Fruit fly (Drosophila melanogaster) whole organism, embryonic: ENCODE measurements around the gene Vps2.

Source experiments
- Abd-B ChIP-seq: fragments of 200-800 bp; sonication (Bioruptor generic); optimal IDR thresholded peaks from 2 replicates; lab custom pipeline; 2018; ENCODE audit warnings: missing biosample characterization, mild to moderate bottlenecking, missing genetic modification characterization, moderate library complexity
- CG10267 ChIP-seq: fragments of 200-800 bp; sonication (Bioruptor generic); optimal IDR thresholded peaks from 2 replicates; lab custom pipeline; 2018; ENCODE audit warnings: missing biosample characterization, mild to moderate bottlenecking, missing genetic modification characterization, moderate library complexity
- CG10431 ChIP-seq: fragments of 200-800 bp; sonication (Bioruptor generic); optimal IDR thresholded peaks from 3 replicates; lab custom pipeline; 2018; ENCODE audit warnings: missing biosample characterization, mild to moderate bottlenecking, missing genetic modification characterization
- CG10654 ChIP-seq: fragments of 200-800 bp; sonication (Bioruptor generic); optimal IDR thresholded peaks from 2 replicates; lab custom pipeline; 2016; ENCODE audit warnings: missing biosample characterization, missing genetic modification characterization
- CG11560 ChIP-seq: fragments of 200-800 bp; sonication (Bioruptor generic); IDR thresholded peaks from 3 replicates; pipeline ENCODE4 v1.3.6; 2022; ENCODE audit warnings: missing biosample characterization, missing genetic modification characterization
- CG12299 ChIP-seq: fragments of 200-800 bp; sonication (Bioruptor generic); optimal IDR thresholded peaks from 2 replicates; lab custom pipeline; 2018; ENCODE audit warnings: missing biosample characterization, mild to moderate bottlenecking, missing genetic modification characterization
- CG12744 ChIP-seq: fragments of 200-800 bp; sonication (Bioruptor generic); optimal IDR thresholded peaks from 2 replicates; lab custom pipeline; 2016; ENCODE audit warnings: missing biosample characterization, missing genetic modification characterization
- CG14014 ChIP-seq: fragments of 200-800 bp; sonication (Bioruptor generic); IDR thresholded peaks from 2 replicates; pipeline ENCODE4 v1.3.6; 2022; ENCODE audit warnings: missing biosample characterization, missing genetic modification characterization
- CG15011 ChIP-seq: fragments of 200-800 bp; sonication (Bioruptor generic); optimal IDR thresholded peaks from 3 replicates; lab custom pipeline; 2018; ENCODE audit warnings: missing biosample characterization, mild to moderate bottlenecking, missing genetic modification characterization
- CG17328 ChIP-seq: fragments of 200-800 bp; sonication (Bioruptor generic); IDR thresholded peaks from 2 replicates; pipeline ENCODE4 v1.3.6; 2022; ENCODE audit warnings: missing biosample characterization, missing genetic modification characterization
- CG18262 ChIP-seq: fragments of 200-800 bp; optimal IDR thresholded peaks from 3 replicates; lab custom pipeline; 2019; ENCODE audit warnings: missing biosample characterization, mild to moderate bottlenecking, missing genetic modification characterization, moderate library complexity
- CG2199 ChIP-seq: fragments of 200-800 bp; sonication (Bioruptor generic); IDR thresholded peaks from 3 replicates; pipeline ENCODE4 v1.3.6; 2022; ENCODE audit warnings: missing biosample characterization, missing genetic modification characterization
- CG2875 ChIP-seq: fragments of 200-800 bp; sonication (Bioruptor generic); optimal IDR thresholded peaks from 2 replicates; lab custom pipeline; 2017; ENCODE audit warnings: missing biosample characterization, mild to moderate bottlenecking, missing genetic modification characterization, missing genetic modification reagents
- CG3838 ChIP-seq: fragments of 200-800 bp; sonication (Bioruptor generic); optimal IDR thresholded peaks from 3 replicates; lab custom pipeline; 2016; ENCODE audit warnings: missing biosample characterization, missing genetic modification characterization
- CG4282 ChIP-seq: fragments of 200-800 bp; sonication (Bioruptor generic); optimal IDR thresholded peaks from 2 replicates; lab custom pipeline; 2016; ENCODE audit warnings: missing biosample characterization, missing genetic modification characterization
- CG4424 ChIP-seq: fragments of 200-800 bp; sonication (Bioruptor generic); optimal IDR thresholded peaks from 3 replicates; lab custom pipeline; 2016; ENCODE audit warnings: missing biosample characterization, missing genetic modification characterization
- CG6175 ChIP-seq: fragments of 200-800 bp; sonication (Bioruptor generic); IDR thresholded peaks from 3 replicates; pipeline ENCODE4 v1.3.6; 2022; ENCODE audit warnings: missing biosample characterization, missing genetic modification characterization
- CG6813 ChIP-seq: fragments of 200-800 bp; sonication (Bioruptor generic); optimal IDR thresholded peaks from 2 replicates; lab custom pipeline; 2017; ENCODE audit warnings: missing biosample characterization, missing genetic modification characterization, mild to moderate bottlenecking, moderate library complexity, missing genetic modification reagents
- CG9215 ChIP-seq: fragments of 200-800 bp; sonication (Bioruptor generic); IDR thresholded peaks from 2 replicates; pipeline ENCODE4 v1.3.6; 2022; ENCODE audit warnings: missing biosample characterization, missing genetic modification characterization
- CG9437 ChIP-seq: fragments of 200-800 bp; sonication (Bioruptor generic); optimal IDR thresholded peaks from 2 replicates; lab custom pipeline; 2018; ENCODE audit warnings: missing biosample characterization, mild to moderate bottlenecking, missing genetic modification characterization
- CG9727 ChIP-seq: fragments of 200-800 bp; sonication (Bioruptor generic); optimal IDR thresholded peaks from 3 replicates; lab custom pipeline; 2017; ENCODE audit warnings: missing biosample characterization, mild to moderate bottlenecking, missing genetic modification characterization
- Eip74EF ChIP-seq, 2 experiments: fragments of 200-800 bp in 1 of 2; fragments of >200 bp in 1 of 2; sonication (Bioruptor generic) in 1 of 2; optimal IDR thresholded peaks; 2 replicates each; lab custom pipeline; 2017 to 2019; ENCODE audit warnings: missing biosample characterization in 2 of 2, missing genetic modification characterization in 2 of 2, mild to moderate bottlenecking in 1 of 2, moderate library complexity in 1 of 2
- Fer2 ChIP-seq: fragments of 200-800 bp; sonication (Bioruptor generic); optimal IDR thresholded peaks from 2 replicates; lab custom pipeline; 2018; ENCODE audit warnings: missing biosample characterization, mild to moderate bottlenecking, missing genetic modification characterization, moderate library complexity
- H2.0 ChIP-seq: fragments of 200-800 bp; sonication (Bioruptor generic); IDR thresholded peaks from 2 replicates; pipeline ENCODE4 v1.3.6; 2022; ENCODE audit warnings: missing biosample characterization, missing genetic modification characterization
- HLHmδ ChIP-seq: fragments of 200-800 bp; sonication (Bioruptor generic); optimal IDR thresholded peaks from 2 replicates; lab custom pipeline; 2018; ENCODE audit warnings: missing biosample characterization, mild to moderate bottlenecking, missing genetic modification characterization, moderate library complexity
- Hr3 ChIP-seq: fragments of 200-800 bp; sonication (Bioruptor generic); optimal IDR thresholded peaks from 3 replicates; lab custom pipeline; 2016; ENCODE audit warnings: missing biosample characterization, missing genetic modification characterization
- Hr39 ChIP-seq: fragments of >200 bp; optimal IDR thresholded peaks from 2 replicates; lab custom pipeline; 2017
- MBD-R2 ChIP-seq: fragments of 200-800 bp; sonication (Bioruptor generic); IDR thresholded peaks from 2 replicates; pipeline ENCODE4 v1.3.6; 2022; ENCODE audit warnings: missing biosample characterization, missing genetic modification characterization
- Mrtf ChIP-seq: fragments of 200-800 bp; sonication (Bioruptor generic); IDR thresholded peaks from 3 replicates; pipeline ENCODE4 v1.3.6; 2022; ENCODE audit warnings: missing biosample characterization, missing genetic modification characterization
- NC2α ChIP-seq: fragments of 200-800 bp; sonication (Bioruptor generic); optimal IDR thresholded peaks from 2 replicates; lab custom pipeline; 2016; ENCODE audit warnings: missing biosample characterization, missing genetic modification characterization
- Nf-YC ChIP-seq: fragments of 200-800 bp; optimal IDR thresholded peaks from 3 replicates; lab custom pipeline; 2019; ENCODE audit warnings: missing biosample characterization, mild to moderate bottlenecking, missing genetic modification characterization, moderate library complexity
- NfI ChIP-seq: fragments of 200-800 bp; sonication (Bioruptor generic); optimal IDR thresholded peaks from 3 replicates; lab custom pipeline; 2018; ENCODE audit warnings: missing biosample characterization, mild to moderate bottlenecking, missing genetic modification characterization, moderate library complexity
- Oaz ChIP-seq: fragments of 200-800 bp; sonication (Bioruptor generic); IDR thresholded peaks from 2 replicates; pipeline ENCODE4 v1.3.6; 2022; ENCODE audit warnings: missing biosample characterization, missing genetic modification characterization
- Oli ChIP-seq: fragments of 200-800 bp; sonication (Bioruptor generic); optimal IDR thresholded peaks from 2 replicates; lab custom pipeline; 2018; ENCODE audit warnings: missing biosample characterization, mild to moderate bottlenecking, missing genetic modification characterization, moderate library complexity
- Trl ChIP-seq, 3 experiments: fragments of >200 bp in 2 of 3; fragments of 200-800 bp in 1 of 3; sonication (Bioruptor generic) in 1 of 3; optimal IDR thresholded peaks; 2 replicates in 1 of 3; 3 replicates in 2 of 3; lab custom pipeline; 2016 to 2017; ENCODE audit warnings: missing biosample characterization in 1 of 3, missing genetic modification characterization in 1 of 3
- ara ChIP-seq: fragments of 200-800 bp; sonication (Bioruptor generic); IDR thresholded peaks from 2 replicates; pipeline ENCODE4 v1.3.6; 2022; ENCODE audit warnings: missing biosample characterization, missing genetic modification characterization
- bab2 ChIP-seq: fragments of 200-800 bp; sonication (Bioruptor generic); optimal IDR thresholded peaks from 2 replicates; lab custom pipeline; 2016; ENCODE audit warnings: missing biosample characterization, missing genetic modification characterization
- cad ChIP-seq: fragments of >200 bp; optimal IDR thresholded peaks from 2 replicates; lab custom pipeline; 2017; ENCODE audit warnings: missing biosample characterization, missing genetic modification characterization
- esg ChIP-seq: fragments of 200-800 bp; sonication (Bioruptor generic); conservative IDR thresholded peaks from 2 replicates; pipeline ENCODE4 v1.3.6; 2022; ENCODE audit warnings: missing biosample characterization, missing genetic modification characterization
- gro ChIP-seq: fragments of 200-800 bp; sonication (Bioruptor generic); optimal IDR thresholded peaks from 2 replicates; lab custom pipeline; 2016; ENCODE audit warnings: missing biosample characterization, missing genetic modification characterization
- hbn ChIP-seq: fragments of 200-800 bp; sonication (Bioruptor generic); IDR thresholded peaks from 2 replicates; pipeline ENCODE4 v1.3.6; 2022; ENCODE audit warnings: missing biosample characterization, missing genetic modification characterization; ENCODE audit not compliant: partially characterized antibody
- nerfin-1 ChIP-seq: fragments of 200-800 bp; sonication (Bioruptor generic); optimal IDR thresholded peaks from 3 replicates; lab custom pipeline; 2019; ENCODE audit warnings: missing biosample characterization, mild to moderate bottlenecking, missing genetic modification characterization, moderate library complexity
- pros ChIP-seq: fragments of 200-800 bp; sonication (Bioruptor generic); optimal IDR thresholded peaks from 3 replicates; lab custom pipeline; 2019; ENCODE audit warnings: missing biosample characterization, mild to moderate bottlenecking, missing genetic modification characterization, moderate library complexity
- repo ChIP-seq: fragments of 200-800 bp; sonication (Bioruptor generic); optimal IDR thresholded peaks from 2 replicates; lab custom pipeline; 2016; ENCODE audit warnings: missing biosample characterization, missing genetic modification characterization
- rib ChIP-seq: fragments of 200-800 bp; sonication (Bioruptor generic); IDR thresholded peaks from 2 replicates; pipeline ENCODE4 v1.3.6; 2022; ENCODE audit warnings: missing biosample characterization, missing genetic modification characterization
- scrt ChIP-seq: fragments of 200-800 bp; sonication (Bioruptor generic); optimal IDR thresholded peaks from 2 replicates; lab custom pipeline; 2018; ENCODE audit warnings: missing biosample characterization, mild to moderate bottlenecking, missing genetic modification characterization, moderate library complexity
- sob ChIP-seq: fragments of 200-800 bp; sonication (Bioruptor generic); IDR thresholded peaks from 2 replicates; pipeline ENCODE4 v1.3.6; 2022; ENCODE audit warnings: missing biosample characterization, missing genetic modification characterization
- tgo ChIP-seq: fragments of 200-800 bp; sonication (Bioruptor generic); IDR thresholded peaks from 3 replicates; pipeline ENCODE4 v1.3.6; 2022; ENCODE audit warnings: missing biosample characterization, missing genetic modification characterization
- unpg ChIP-seq: fragments of 200-800 bp; sonication (Bioruptor generic); optimal IDR thresholded peaks from 3 replicates; lab custom pipeline; 2018; ENCODE audit warnings: missing biosample characterization, mild to moderate bottlenecking, missing genetic modification characterization, moderate library complexity

The Vps2 gene

DNA sequence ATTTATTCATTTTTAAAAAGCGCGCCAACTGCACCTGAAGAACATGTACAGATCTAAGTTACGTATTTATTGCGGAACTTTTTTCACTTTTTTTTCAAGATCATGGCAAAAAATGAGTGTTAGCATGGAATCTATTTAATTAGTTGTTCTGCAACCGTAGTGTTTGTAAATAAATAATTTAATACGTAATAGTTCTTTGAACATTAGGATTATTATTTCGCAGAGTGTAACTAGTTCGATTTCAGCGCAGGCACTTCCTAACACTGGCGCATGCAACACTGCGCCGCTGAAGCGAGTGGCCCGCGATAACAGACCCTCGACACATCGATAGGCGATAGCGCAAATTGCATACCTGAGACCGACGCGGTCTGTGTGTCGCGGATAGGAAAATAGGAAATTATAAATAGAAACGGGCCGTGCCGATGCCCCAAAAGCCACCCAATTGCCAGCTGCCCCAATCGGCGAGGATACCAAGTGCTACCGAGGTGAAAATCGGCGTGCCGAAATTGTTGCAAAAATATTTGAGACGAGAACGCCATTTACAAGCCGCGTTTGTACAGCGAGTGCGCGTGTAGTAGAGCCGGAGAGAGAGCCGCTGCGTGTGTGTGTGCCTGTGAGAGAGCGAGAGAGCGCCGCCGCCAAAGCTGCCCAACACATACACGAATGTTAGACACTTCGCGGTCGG, 11.1 kb upstream of the Vps2 start, which contains the start of gene gro (continued):
- peak; percentile 65; the same call in 2 of the 3 replicates for TF ChIP-seq CG11560
- TF ChIP-seq cad (GFP tag; lab: Kevin White, UChicago), result no peak
- peak; percentile 67 for TF ChIP-seq MBD-R2 (GFP tag; lab: Robert Waterston, UW)
- peak; percentile 53 for TF ChIP-seq Oaz (GFP tag; lab: Robert Waterston, UW)
- peak; percentile 63 for TF ChIP-seq CG9215 (GFP tag; lab: Robert Waterston, UW)
- TF ChIP-seq CG12744, result peak; percentile 65
- TF ChIP-seq CG3838 (GFP tag; lab: Kevin White, UChicago), result peak; percentile 23
- no peak for TF ChIP-seq nerfin-1 (tag; lab: Kevin White, UChicago)
- peak; percentile 6 for TF ChIP-seq CG2875 (GFP tag; lab: Kevin White, UChicago)
- no peak for TF ChIP-seq CG10431 (GFP tag; lab: Kevin White, UChicago)
- TF ChIP-seq pros, result no peak
- peak; percentile 65 for TF ChIP-seq tgo (GFP tag; lab: Robert Waterston, UW)
- TF ChIP-seq Fer2, result peak; percentile 44
- peak; percentile 93 to 96 for TF ChIP-seq Trl (optimal IDR thresholded peaks at IDR 0.05; lab: Kevin White, UChicago)
- peak; percentile 83 for TF ChIP-seq Trl (GFP tag; optimal IDR thresholded peaks at IDR 0.05; lab: Kevin White, UChicago)
- TF ChIP-seq Hr3 (GFP tag; lab: Kevin White, UChicago), result peak; percentile 68
- TF ChIP-seq CG14014 (GFP tag; lab: Robert Waterston, UW), result peak; percentile 50
- peak; percentile 64 for TF ChIP-seq CG10654
- peak; percentile 85 for TF ChIP-seq CG9437 (GFP tag; lab: Kevin White, UChicago)
- TF ChIP-seq gro (GFP tag; lab: Kevin White, UChicago), result peak; percentile 95
- TF ChIP-seq CG9727 (GFP tag; lab: Kevin White, UChicago), result peak; percentile 51
- peak; percentile 56 for TF ChIP-seq CG4424 (GFP tag; lab: Kevin White, UChicago)
- peak; percentile 31 for TF ChIP-seq Nf-YC (tag; lab: Kevin White, UChicago)
- peak; percentile 51 for TF ChIP-seq CG17328 (GFP tag; lab: Robert Waterston, UW)
- peak; percentile 42 for TF ChIP-seq Abd-B (GFP tag; lab: Kevin White, UChicago)
- no peak for TF ChIP-seq CG15011 (GFP tag; lab: Kevin White, UChicago)
- TF ChIP-seq H2.0 (GFP tag; lab: Robert Waterston, UW), result peak; percentile 52; the same call in 1 of the 2 replicates
- TF ChIP-seq ara (GFP tag; lab: Robert Waterston, UW), result peak; percentile 26; the same call in 1 of the 2 replicates
- 0 out of 3 replicates have a peak, but pooled peaks have one; percentile 60 for TF ChIP-seq CG6175
- TF ChIP-seq CG12299 (tag; lab: Kevin White, UChicago), result peak; percentile 15
- TF ChIP-seq HLHmδ (GFP tag; lab: Kevin White, UChicago), result peak; percentile 89
- TF ChIP-seq Hr39, result no peak
- peak; percentile 51 for TF ChIP-seq CG18262
- peak; percentile 68 for TF ChIP-seq CG4282
- peak; percentile 58; the same call in 1 of the 2 replicates for TF ChIP-seq hbn (GFP tag; lab: Robert Waterston, UW)
- TF ChIP-seq rib (GFP tag; lab: Robert Waterston, UW), result peak; percentile 79
- TF ChIP-seq esg (GFP tag; lab: Robert Waterston, UW), result peak; percentile 52; the same call in 1 of the 2 replicates
- peak; percentile 66 for TF ChIP-seq bab2 (GFP tag; lab: Kevin White, UChicago)
- 0 out of 3 replicates have a peak, but pooled peaks have one; percentile 29 for TF ChIP-seq CG2199 (GFP tag; lab: Robert Waterston, UW)
- peak; percentile 54 for TF ChIP-seq NC2α (GFP tag; lab: Kevin White, UChicago)
- TF ChIP-seq sob, result peak; percentile 91
- no peak for TF ChIP-seq Mrtf (GFP tag; lab: Robert Waterston, UW)
- peak; percentile 83 for TF ChIP-seq NfI (GFP tag; lab: Kevin White, UChicago)
- TF ChIP-seq CG6813, result no peak
- peak; percentile 48 for TF ChIP-seq repo (GFP tag; lab: Kevin White, UChicago)
- TF ChIP-seq CG10267 (tag; lab: Kevin White, UChicago), result peak; percentile 100
- peak; percentile 30 for TF ChIP-seq Oli (tag; lab: Kevin White, UChicago)
- peak; percentile 64 for TF ChIP-seq unpg (GFP tag; lab: Kevin White, UChicago)
- no peak for TF ChIP-seq Eip74EF (GFP tag; optimal IDR thresholded peaks at IDR 0.05; lab: Kevin White, UChicago)
- peak; percentile 34 for TF ChIP-seq scrt (GFP tag; lab: Kevin White, UChicago)
